Worm (Caenorhabditis elegans) whole organism, mixed stage, embryonic: Measurements from ENCODE around the gene Y69A2AR.24.

ENCODE experiments used
- drap-1 ChIP-seq: fragments of 200-800 bp; sonication (Bioruptor generic); optimal IDR thresholded peaks from 3 replicates; lab custom pipeline; 2018; ENCODE audit warnings: mild to moderate bottlenecking, missing genetic modification characterization, missing compliant biosample characterization
- lin-13 ChIP-seq: fragments of 150-350 bp; optimal IDR thresholded peaks from 2 replicates; lab custom pipeline; 2014; ENCODE audit warnings: missing biosample characterization, missing genetic modification characterization
- pha-4 ChIP-seq: fragments of 150-350 bp; optimal IDR thresholded peaks from 2 replicates; lab custom pipeline; 2018; ENCODE audit warnings: missing biosample characterization, missing genetic modification reagents, missing genetic modification characterization
- sptf-1 ChIP-seq: sonication (generic microtip); optimal IDR thresholded peaks from 2 replicates; lab custom pipeline; 2017; ENCODE audit warnings: mild to moderate bottlenecking, missing genetic modification characterization, moderate library complexity, missing compliant biosample characterization
- unc-39 ChIP-seq: fragments of 150-350 bp; optimal IDR thresholded peaks from 2 replicates; lab custom pipeline; 2014; ENCODE audit warnings: missing biosample characterization, missing genetic modification characterization

ce11 chrIV:2597417-2597816 lies 33.5 kb upstream of the Y69A2AR.24 start, which contains the start of gene Y69A2AR.47:
- TF ChIP-seq drap-1 (GFP tag; lab: Kevin White, UChicago) (no peak), unc-39 (tag; lab: Kevin White, UChicago) (no peak), pha-4 (tag; lab: Kevin White, UChicago) (no peak), lin-13 (tag; lab: Kevin White, UChicago) (no peak), sptf-1 (tag; lab: Kevin White, UChicago) (no peak)
